Fruit fly (Drosophila melanogaster) whole organism, embryonic: ENCODE results near the gene Pde9.

ENCODE experiments used
- Atf6 ChIP-seq: fragments of 200-800 bp; sonication (Bioruptor generic); IDR thresholded peaks from 2 replicates; pipeline ENCODE4 v1.3.6; 2022; ENCODE audit warnings: missing biosample characterization, missing genetic modification characterization
- Bgb ChIP-seq: fragments of 200-800 bp; sonication (Bioruptor generic); IDR thresholded peaks from 2 replicates; pipeline ENCODE4 v1.3.6; 2022; ENCODE audit warnings: missing biosample characterization, missing genetic modification characterization; ENCODE audit not compliant: partially characterized antibody
- CG10431 ChIP-seq: fragments of 200-800 bp; sonication (Bioruptor generic); optimal IDR thresholded peaks from 3 replicates; lab custom pipeline; 2018; ENCODE audit warnings: missing biosample characterization, mild to moderate bottlenecking, missing genetic modification characterization
- CG10462 ChIP-seq: fragments of 200-800 bp; sonication (Bioruptor generic); optimal IDR thresholded peaks from 2 replicates; lab custom pipeline; 2016; ENCODE audit warnings: missing biosample characterization, missing genetic modification characterization
- CG11504 ChIP-seq: fragments of 200-800 bp; sonication (Bioruptor generic); optimal IDR thresholded peaks from 3 replicates; lab custom pipeline; 2019; ENCODE audit warnings: missing biosample characterization, mild to moderate bottlenecking, missing genetic modification characterization, moderate library complexity
- CG11695 ChIP-seq: fragments of 200-800 bp; sonication (Bioruptor generic); IDR thresholded peaks from 3 replicates; pipeline ENCODE4 v1.3.6; 2022; ENCODE audit warnings: missing biosample characterization, missing genetic modification characterization
- CG13296 ChIP-seq: fragments of 200-800 bp; sonication (Bioruptor generic); optimal IDR thresholded peaks from 3 replicates; lab custom pipeline; 2018; ENCODE audit warnings: missing biosample characterization, mild to moderate bottlenecking, missing genetic modification characterization
- CG14860 ChIP-seq: fragments of 200-800 bp; sonication (Bioruptor generic); IDR thresholded peaks from 3 replicates; pipeline ENCODE4 v1.3.6; 2022; ENCODE audit warnings: missing biosample characterization, missing genetic modification characterization; ENCODE audit not compliant: partially characterized antibody
- CG1792 ChIP-seq: fragments of 200-800 bp; sonication (Bioruptor generic); optimal IDR thresholded peaks from 2 replicates; lab custom pipeline; 2016; ENCODE audit warnings: missing biosample characterization, missing genetic modification characterization
- CG18599 ChIP-seq: fragments of 200-800 bp; sonication (Bioruptor generic); optimal IDR thresholded peaks from 3 replicates; lab custom pipeline; 2017; ENCODE audit warnings: missing biosample characterization, missing genetic modification characterization, mild to moderate bottlenecking, moderate library complexity, missing genetic modification reagents
- CG2120 ChIP-seq: fragments of 200-800 bp; sonication (Bioruptor generic); optimal IDR thresholded peaks from 3 replicates; lab custom pipeline; 2016; ENCODE audit warnings: missing biosample characterization, missing genetic modification characterization
- CG31388 ChIP-seq: fragments of 200-800 bp; sonication (Bioruptor generic); optimal IDR thresholded peaks from 2 replicates; lab custom pipeline; 2016; ENCODE audit warnings: missing biosample characterization, missing genetic modification characterization
- CG4328 ChIP-seq: fragments of 200-800 bp; sonication (Bioruptor generic); optimal IDR thresholded peaks from 3 replicates; lab custom pipeline; 2017; ENCODE audit warnings: missing biosample characterization, missing genetic modification reagents, missing genetic modification characterization
- CG4360 ChIP-seq: fragments of 200-800 bp; sonication (Bioruptor generic); IDR thresholded peaks from 2 replicates; pipeline ENCODE4 v1.3.6; 2022; ENCODE audit warnings: missing biosample characterization, missing genetic modification characterization
- CG4820 ChIP-seq: fragments of 200-800 bp; sonication (Bioruptor generic); optimal IDR thresholded peaks from 3 replicates; lab custom pipeline; 2016; ENCODE audit warnings: missing biosample characterization, missing genetic modification characterization
- CG6272 ChIP-seq: fragments of 200-800 bp; sonication (Bioruptor generic); IDR thresholded peaks from 2 replicates; pipeline ENCODE4 v1.3.6; 2022; ENCODE audit warnings: missing biosample characterization, missing genetic modification characterization
- CG7556 ChIP-seq: fragments of 200-800 bp; sonication (Bioruptor generic); optimal IDR thresholded peaks from 2 replicates; lab custom pipeline; 2017; ENCODE audit warnings: missing biosample characterization, mild to moderate bottlenecking, missing genetic modification characterization
- CG9727 ChIP-seq: fragments of 200-800 bp; sonication (Bioruptor generic); optimal IDR thresholded peaks from 3 replicates; lab custom pipeline; 2017; ENCODE audit warnings: missing biosample characterization, mild to moderate bottlenecking, missing genetic modification characterization
- Chrac-16 ChIP-seq: fragments of 200-800 bp; sonication (Bioruptor generic); optimal IDR thresholded peaks from 3 replicates; lab custom pipeline; 2016; ENCODE audit warnings: missing biosample characterization, missing genetic modification characterization
- Dfd ChIP-seq, 2 experiments: fragments of >200 bp; optimal IDR thresholded peaks; 2 replicates each; lab custom pipeline; 2017; ENCODE audit warnings: missing biosample characterization in 2 of 2, missing genetic modification characterization in 2 of 2
- HLH54F ChIP-seq: fragments of 200-800 bp; sonication (Bioruptor generic); optimal IDR thresholded peaks from 3 replicates; lab custom pipeline; 2016; ENCODE audit warnings: missing biosample characterization, missing genetic modification characterization
- Hr3 ChIP-seq: fragments of 200-800 bp; sonication (Bioruptor generic); optimal IDR thresholded peaks from 3 replicates; lab custom pipeline; 2016; ENCODE audit warnings: missing biosample characterization, missing genetic modification characterization
- Med ChIP-seq: fragments of 200-800 bp; sonication (Bioruptor generic); peaks from one replicate; lab custom pipeline; 2016; ENCODE audit warnings: missing biosample characterization, missing genetic modification characterization, mild to moderate bottlenecking, inconsistent platforms, moderate library complexity
- Meics ChIP-seq: fragments of 200-800 bp; sonication (Bioruptor generic); optimal IDR thresholded peaks from 2 replicates; lab custom pipeline; 2017; ENCODE audit warnings: missing biosample characterization, mild to moderate bottlenecking, missing genetic modification characterization
- NFAT ChIP-seq: fragments of 200-800 bp; sonication (Bioruptor generic); IDR thresholded peaks from 2 replicates; pipeline ENCODE4 v1.3.6; 2022; ENCODE audit warnings: missing biosample characterization, missing genetic modification characterization
- Pdp1 ChIP-seq, 2 experiments: fragments of 200-800 bp; sonication (Bioruptor generic); optimal IDR thresholded peaks; 3 replicates each; lab custom pipeline; 2016; ENCODE audit warnings: missing biosample characterization in 2 of 2, missing genetic modification characterization in 2 of 2, mild to moderate bottlenecking in 1 of 2, moderate library complexity in 1 of 2
- Rx ChIP-seq: fragments of 200-800 bp; sonication (Bioruptor generic); IDR thresholded peaks from 2 replicates; pipeline ENCODE4 v1.3.6; 2022; ENCODE audit warnings: missing biosample characterization, missing genetic modification characterization
- Scr ChIP-seq: fragments of 200-800 bp; sonication (Bioruptor generic); IDR thresholded peaks from 2 replicates; pipeline ENCODE4 v1.3.6; 2022; ENCODE audit warnings: missing biosample characterization, missing genetic modification characterization; ENCODE audit not compliant: partially characterized antibody
- Sry-δ ChIP-seq: fragments of 200-800 bp; sonication (Bioruptor generic); optimal IDR thresholded peaks from 2 replicates; lab custom pipeline; 2016; ENCODE audit warnings: missing biosample characterization, missing genetic modification characterization
- Tbp ChIP-seq: fragments of >200 bp; optimal IDR thresholded peaks from 2 replicates; lab custom pipeline; 2018; ENCODE audit warnings: missing biosample characterization, missing genetic modification characterization
- Usf ChIP-seq: fragments of 200-800 bp; sonication (Bioruptor generic); optimal IDR thresholded peaks from 2 replicates; lab custom pipeline; 2017; ENCODE audit warnings: missing genotype, missing biosample characterization, missing genetic modification characterization
- bsh ChIP-seq, 2 experiments: fragments of 200-800 bp; sonication (Bioruptor generic); optimal IDR thresholded peaks; 2 replicates each; lab custom pipeline; 2017 to 2018; ENCODE audit warnings: mild to moderate bottlenecking in 2 of 2, missing biosample characterization in 2 of 2, missing genetic modification characterization in 2 of 2, moderate library complexity in 1 of 2
- da ChIP-seq: fragments of 200-800 bp; sonication (Bioruptor generic); optimal IDR thresholded peaks from 2 replicates; lab custom pipeline; 2016; ENCODE audit warnings: missing biosample characterization, missing genetic modification characterization
- dati ChIP-seq: fragments of 200-800 bp; sonication (Bioruptor generic); IDR thresholded peaks from 2 replicates; pipeline ENCODE4 v1.3.6; 2022; ENCODE audit warnings: missing biosample characterization, missing genetic modification characterization
- dmrt99B ChIP-seq: fragments of 200-800 bp; sonication (Bioruptor generic); optimal IDR thresholded peaks from 2 replicates; lab custom pipeline; 2018; ENCODE audit warnings: missing biosample characterization, mild to moderate bottlenecking, missing genetic modification characterization, moderate library complexity
- fd64A ChIP-seq: fragments of 200-800 bp; sonication (Bioruptor generic); optimal IDR thresholded peaks from 3 replicates; lab custom pipeline; 2018; ENCODE audit warnings: missing biosample characterization, mild to moderate bottlenecking, missing genetic modification characterization
- grn ChIP-seq: fragments of 200-800 bp; sonication (Bioruptor generic); optimal IDR thresholded peaks from 3 replicates; lab custom pipeline; 2017; ENCODE audit warnings: missing biosample characterization, missing genetic modification characterization
- hb ChIP-seq: fragments of 200-800 bp; sonication (Bioruptor generic); IDR thresholded peaks from 3 replicates; pipeline ENCODE4 v1.3.6; 2022; ENCODE audit warnings: missing biosample characterization, missing genetic modification characterization; ENCODE audit not compliant: partially characterized antibody
- ind ChIP-seq: fragments of 200-800 bp; sonication (Bioruptor generic); optimal IDR thresholded peaks from 3 replicates; lab custom pipeline; 2016; ENCODE audit warnings: missing biosample characterization, missing genetic modification characterization
- jumu ChIP-seq: fragments of 200-800 bp; sonication (Bioruptor generic); optimal IDR thresholded peaks from 3 replicates; lab custom pipeline; 2016; ENCODE audit warnings: missing biosample characterization, missing genetic modification characterization
- lola ChIP-seq, 3 experiments: fragments of >200 bp in 2 of 3; fragments of 200-800 bp in 1 of 3; sonication (Bioruptor generic) in 1 of 3; optimal IDR thresholded peaks; 2 replicates each; lab custom pipeline; 2017 to 2019; ENCODE audit warnings: missing biosample characterization in 3 of 3, missing genetic modification characterization in 3 of 3, mild to moderate bottlenecking in 1 of 3, moderate library complexity in 1 of 3
- odd ChIP-seq: fragments of 200-800 bp; sonication (Bioruptor generic); optimal IDR thresholded peaks from 2 replicates; lab custom pipeline; 2017; ENCODE audit warnings: missing biosample characterization, mild to moderate bottlenecking, missing genetic modification characterization
- onecut ChIP-seq: fragments of 200-800 bp; sonication (Bioruptor generic); IDR thresholded peaks from 2 replicates; pipeline ENCODE4 v1.3.6; 2022; ENCODE audit warnings: missing biosample characterization, missing genetic modification characterization
- p53 ChIP-seq: fragments of 200-800 bp; sonication (Bioruptor generic); optimal IDR thresholded peaks from 2 replicates; lab custom pipeline; 2016; ENCODE audit warnings: missing biosample characterization, missing genetic modification characterization
- rib ChIP-seq: fragments of 200-800 bp; sonication (Bioruptor generic); IDR thresholded peaks from 2 replicates; pipeline ENCODE4 v1.3.6; 2022; ENCODE audit warnings: missing biosample characterization, missing genetic modification characterization
- row ChIP-seq: fragments of 200-800 bp; sonication (Bioruptor generic); IDR thresholded peaks from 3 replicates; pipeline ENCODE4 v1.3.6; 2022; ENCODE audit warnings: missing biosample characterization, missing genetic modification characterization
- salm ChIP-seq: fragments of 200-800 bp; sonication (Bioruptor generic); optimal IDR thresholded peaks from 2 replicates; lab custom pipeline; 2018; ENCODE audit warnings: missing biosample characterization, mild to moderate bottlenecking, missing genetic modification characterization
- sd ChIP-seq: fragments of 200-800 bp; sonication (Bioruptor generic); optimal IDR thresholded peaks from 3 replicates; lab custom pipeline; 2018; ENCODE audit warnings: missing biosample characterization, mild to moderate bottlenecking, missing genetic modification characterization, moderate library complexity
- stc ChIP-seq: fragments of 200-800 bp; sonication (Bioruptor generic); IDR thresholded peaks from 2 replicates; pipeline ENCODE4 v1.3.6; 2022; ENCODE audit warnings: missing biosample characterization, missing genetic modification characterization
- tll ChIP-seq, 2 experiments: fragments of 200-800 bp in 1 of 2; fragments of >200 bp in 1 of 2; sonication (Bioruptor generic) in 1 of 2; optimal IDR thresholded peaks; 2 replicates each; lab custom pipeline; 2017 to 2019; ENCODE audit warnings: missing biosample characterization in 2 of 2, missing genetic modification characterization in 2 of 2, mild to moderate bottlenecking in 1 of 2, moderate library complexity in 1 of 2
- tna ChIP-seq: fragments of 200-800 bp; sonication (Bioruptor generic); IDR thresholded peaks from 2 replicates; pipeline ENCODE4 v1.3.6; 2022; ENCODE audit warnings: missing biosample characterization, missing genetic modification characterization; ENCODE audit not compliant: partially characterized antibody

Pde9 gene

DNA sequence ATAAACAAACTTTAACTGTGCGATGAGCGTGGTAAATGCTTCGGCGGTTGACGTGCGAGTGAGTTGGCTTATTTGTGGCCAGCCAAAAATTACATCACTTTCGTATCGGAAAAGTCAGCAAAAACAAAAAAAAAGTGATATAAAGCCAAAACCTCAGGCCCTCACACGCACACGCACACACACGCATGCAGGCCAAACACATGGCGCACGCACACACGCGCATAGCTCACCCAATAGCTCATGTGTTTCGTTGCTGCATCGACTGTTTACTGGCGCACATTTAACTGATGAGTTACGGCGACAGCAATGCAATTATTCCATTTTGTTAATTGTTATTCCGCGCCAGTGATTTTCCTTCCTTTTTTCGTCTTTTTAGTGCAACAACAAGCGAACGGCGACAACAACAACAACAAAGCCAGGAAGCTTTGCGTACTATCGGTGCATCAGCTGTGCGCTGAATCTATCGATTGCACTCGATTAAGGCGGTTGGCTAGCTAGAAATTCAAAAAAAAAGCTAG lies 6.0 kb upstream of the Pde9 start, which contains the start of gene Flad1 (continued):
- no peak for TF ChIP-seq Tbp (GFP tag; lab: Kevin White, UChicago)
- 0 out of 3 replicates have a peak, but pooled peaks have one; percentile 59 for TF ChIP-seq hb
- TF ChIP-seq CG4328, result no peak
- no peak for TF ChIP-seq CG18599 (GFP tag; lab: Kevin White, UChicago)
- TF ChIP-seq sd, result peak; percentile 34
- peak in 1 of 2 experiments; percentile 97 for TF ChIP-seq Pdp1 (GFP tag; optimal IDR thresholded peaks at IDR 0.05; lab: Kevin White, UChicago)
- no peak for TF ChIP-seq grn
- TF ChIP-seq CG4820 (GFP tag; lab: Kevin White, UChicago), result no peak
- TF ChIP-seq row, result 0 out of 3 replicates have a peak, but pooled peaks have one; percentile 12
- TF ChIP-seq salm (tag; lab: Kevin White, UChicago), result peak; percentile 4
- no peak for TF ChIP-seq CG11504 (tag; lab: Kevin White, UChicago)
- TF ChIP-seq HLH54F (GFP tag; lab: Kevin White, UChicago), result no peak
- TF ChIP-seq stc (GFP tag; lab: Robert Waterston, UW), result no peak
- no peak for TF ChIP-seq rib (GFP tag; lab: Robert Waterston, UW)
- TF ChIP-seq ind, result no peak
- no peak for TF ChIP-seq Chrac-16 (GFP tag; lab: Kevin White, UChicago)
- no peak for TF ChIP-seq bsh (GFP tag; optimal IDR thresholded peaks at IDR 0.05; lab: Kevin White, UChicago)
- TF ChIP-seq Hr3 (GFP tag; lab: Kevin White, UChicago), result no peak
- TF ChIP-seq CG4360 (GFP tag; lab: Robert Waterston, UW), result peak; percentile 93
- TF ChIP-seq dati (GFP tag; lab: Robert Waterston, UW), result no peak
- no peak for TF ChIP-seq NFAT (GFP tag; lab: Robert Waterston, UW)
- TF ChIP-seq jumu, result no peak
- TF ChIP-seq lola (GFP tag; optimal IDR thresholded peaks at IDR 0.05; lab: Kevin White, UChicago), result no peak
- no peak for TF ChIP-seq CG14860 (GFP tag; lab: Robert Waterston, UW)
- no peak for TF ChIP-seq Dfd (GFP tag; optimal IDR thresholded peaks at IDR 0.05; lab: Kevin White, UChicago)
- TF ChIP-seq tna (GFP tag; lab: Robert Waterston, UW), result no peak
- TF ChIP-seq Sry-δ (GFP tag; lab: Kevin White, UChicago), result peak; percentile 45
- no peak for TF ChIP-seq CG6272 (GFP tag; lab: Robert Waterston, UW)
- TF ChIP-seq CG1792 (GFP tag; lab: Kevin White, UChicago), result no peak
- TF ChIP-seq dmrt99B (tag; lab: Kevin White, UChicago), result no peak
- TF ChIP-seq odd (GFP tag; lab: Kevin White, UChicago), result no peak
- TF ChIP-seq Rx (GFP tag; lab: Robert Waterston, UW), result no peak
- TF ChIP-seq CG31388 (GFP tag; lab: Kevin White, UChicago), result no peak
- no peak for TF ChIP-seq Usf (GFP tag; lab: Kevin White, UChicago)
- no peak for TF ChIP-seq CG10462 (GFP tag; lab: Kevin White, UChicago)
- TF ChIP-seq Meics (GFP tag; lab: Kevin White, UChicago), result no peak
- peak; percentile 52; the same call in 1 of the 2 replicates for TF ChIP-seq Bgb
- no peak for TF ChIP-seq CG13296 (GFP tag; lab: Kevin White, UChicago)
- no peak for TF ChIP-seq fd64A (GFP tag; lab: Kevin White, UChicago)
- TF ChIP-seq tll (GFP tag; optimal IDR thresholded peaks at IDR 0.05; lab: Kevin White, UChicago), result no peak
- peak; percentile 65 for TF ChIP-seq Scr (GFP tag; lab: Robert Waterston, UW)
- no peak for TF ChIP-seq Atf6 (GFP tag; lab: Robert Waterston, UW)
- no peak for TF ChIP-seq da (GFP tag; lab: Kevin White, UChicago)
- peak; percentile 48 for TF ChIP-seq Med (GFP tag; lab: Kevin White, UChicago)
- no peak for TF ChIP-seq CG11695 (GFP tag; lab: Robert Waterston, UW)
- no peak for TF ChIP-seq CG7556 (GFP tag; lab: Kevin White, UChicago)
- TF ChIP-seq onecut (GFP tag; lab: Robert Waterston, UW), result no peak
- no peak for TF ChIP-seq CG2120
- TF ChIP-seq CG10431, result no peak
- no peak for TF ChIP-seq CG9727 (GFP tag; lab: Kevin White, UChicago)
- TF ChIP-seq p53 (GFP tag; lab: Kevin White, UChicago), result no peak
